Worm (Caenorhabditis elegans) whole organism, early embryonic: ENCODE results near the gene dhs-25.

ENCODE experiments used
- B0310.2 ChIP-seq: sonication (generic microtip); optimal IDR thresholded peaks from 2 replicates; lab custom pipeline; 2016; ENCODE audit warnings: mild to moderate bottlenecking, missing genetic modification characterization, missing compliant biosample characterization
- F13C5.2 ChIP-seq: sonication (generic microtip); optimal IDR thresholded peaks from 2 replicates; lab custom pipeline; 2017; ENCODE audit warnings: mild to moderate bottlenecking, missing genetic modification characterization, inconsistent platforms, missing compliant biosample characterization
- aly-1 ChIP-seq: sonication (generic microtip); optimal IDR thresholded peaks from 2 replicates; lab custom pipeline; 2016; ENCODE audit warnings: missing genetic modification characterization, missing compliant biosample characterization
- ama-1 ChIP-seq: fragments of 150-350 bp; optimal IDR thresholded peaks from 2 replicates; lab custom pipeline; 2014
- ceh-13 ChIP-seq: fragments of 200-800 bp; sonication (Bioruptor generic); optimal IDR thresholded peaks from 2 replicates; lab custom pipeline; 2018; ENCODE audit warnings: mild to moderate bottlenecking, missing genetic modification characterization, missing compliant biosample characterization
- ceh-36 ChIP-seq: sonication (generic microtip); optimal IDR thresholded peaks from 2 replicates; lab custom pipeline; 2016; ENCODE audit warnings: missing genetic modification characterization, inconsistent platforms, missing compliant biosample characterization
- ets-7 ChIP-seq: sonication (generic microtip); optimal IDR thresholded peaks from 2 replicates; lab custom pipeline; 2016; ENCODE audit warnings: missing genotype, missing genetic modification characterization, missing compliant biosample characterization
- hmbx-1 ChIP-seq: sonication (generic microtip); optimal IDR thresholded peaks from 2 replicates; lab custom pipeline; 2016; ENCODE audit warnings: mild to moderate bottlenecking, missing genetic modification characterization, missing compliant biosample characterization
- pes-1 ChIP-seq: fragments of 200-800 bp; sonication (Bioruptor generic); IDR thresholded peaks from 2 replicates; pipeline ENCODE4 v1.3.6; 2022; ENCODE audit warnings: missing genetic modification reagents, missing genetic modification characterization, missing compliant biosample characterization
- scrt-1 ChIP-seq: fragments of 200-800 bp; sonication (Bioruptor generic); IDR thresholded peaks from 2 replicates; pipeline ENCODE4 v1.3.6; 2022; ENCODE audit warnings: missing genetic modification characterization, missing compliant biosample characterization
- sea-1 ChIP-seq: fragments of 200-800 bp; sonication (Bioruptor generic); conservative IDR thresholded peaks from 2 replicates; pipeline ENCODE4 v1.3.6; 2022; ENCODE audit warnings: missing genetic modification characterization, missing compliant biosample characterization
- tbx-37 ChIP-seq: fragments of 200-800 bp; sonication (Bioruptor generic); conservative IDR thresholded peaks from 2 replicates; pipeline ENCODE4 v1.3.6; 2022; ENCODE audit warnings: missing genetic modification reagents, missing genetic modification characterization, missing compliant biosample characterization

Gene dhs-25

ce11 chrX:1536138-1536537, 49.8 kb downstream of the dhs-25 start, which contains the start of gene K06A9.2:
Gene K06A9.2, plus strand, starts transcription at chrX:1536366.
- no peak for TF ChIP-seq ceh-36 (tag; lab: Kevin White, UChicago)
- TF ChIP-seq hmbx-1 = no peak
- TF ChIP-seq sea-1 (GFP tag; lab: Robert Waterston, UW) = no peak
- no peak for TF ChIP-seq ceh-13
- TF ChIP-seq ama-1 (lab: Kevin White, UChicago) = no peak
- TF ChIP-seq tbx-37 (GFP tag; lab: Robert Waterston, UW) = no peak

ce11 chrX:1538830-1539229, 52.5 kb downstream of the dhs-25 start:
- no peak for TF ChIP-seq ceh-13
- TF ChIP-seq aly-1 (tag; lab: Kevin White, UChicago) = no peak
- TF ChIP-seq B0310.2 (tag; lab: Kevin White, UChicago) = no peak
- no peak for TF ChIP-seq scrt-1 (GFP tag; lab: Robert Waterston, UW)
- TF ChIP-seq F13C5.2 (tag; lab: Kevin White, UChicago) = no peak
- TF ChIP-seq sea-1 (GFP tag; lab: Robert Waterston, UW) = no peak
- no peak for TF ChIP-seq hmbx-1
- no peak for TF ChIP-seq pes-1 (GFP tag; lab: Robert Waterston, UW)
- TF ChIP-seq tbx-37 (GFP tag; lab: Robert Waterston, UW) = no peak
- TF ChIP-seq ets-7 (tag; lab: Kevin White, UChicago) = no peak
